Worm (Caenorhabditis elegans): ENCODE measurements around the gene srbc-70.

Gene srbc-70

DNA sequence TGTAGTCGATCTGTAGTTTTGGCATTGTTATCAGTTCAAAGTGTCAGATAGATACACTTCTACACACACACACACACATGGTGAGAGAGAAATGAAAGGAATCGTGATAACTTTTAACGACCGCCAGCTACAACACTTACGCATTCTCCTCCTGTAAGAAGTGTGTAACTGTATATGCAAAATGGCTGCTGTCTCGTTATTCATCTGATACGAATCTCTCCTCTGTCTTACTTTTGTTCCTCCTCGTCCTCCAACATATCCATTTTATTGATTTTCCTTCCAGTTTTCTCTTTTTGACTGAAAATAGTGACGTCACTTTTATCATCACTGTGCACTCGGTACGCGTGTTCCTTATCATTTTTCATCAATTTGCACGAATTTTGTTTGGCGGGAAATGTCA lies 15.1 kb downstream of the srbc-70 start (continued):
- TF ChIP-seq ceh-20 (GFP tag; IDR thresholded peaks at IDR 0.05) (no peak), lin-13 (GFP tag; optimal IDR thresholded peaks at IDR 0.05) (peak; percentile 50), mxl-2 (GFP tag; conservative IDR thresholded peaks at IDR 0.05) (no peak), tra-1 (GFP tag; IDR thresholded peaks at IDR 0.05) (no peak), hlh-30 (tag; optimal IDR thresholded peaks at IDR 0.05; ENCODE audit: insufficient read depth) (peak; percentile 34), dpl-1 (GFP tag; optimal IDR thresholded peaks at IDR 0.05) (no peak), madf-9 (GFP tag; conservative IDR thresholded peaks at IDR 0.05) (no peak), cey-2 (tag; optimal IDR thresholded peaks at IDR 0.05; ENCODE audit: borderline replicate concordance, insufficient read depth) (no peak), egl-27 (tag; optimal IDR thresholded peaks at IDR 0.05) (no peak), madf-5 (GFP tag; IDR thresholded peaks at IDR 0.05) (no peak), nhr-76 (tag; optimal IDR thresholded peaks at IDR 0.05) (no peak), ctbp-1 (GFP tag; IDR thresholded peaks at IDR 0.05) (no peak), skn-1 (tag; optimal IDR thresholded peaks at IDR 0.05) (no peak), hlh-11 (tag; optimal IDR thresholded peaks at IDR 0.05) (peak; percentile 51), unc-62 (GFP tag; optimal IDR thresholded peaks at IDR 0.05 in 1 of 2) (peak in 1 of 2 experiments; percentile 74), unc-62 (tag; optimal IDR thresholded peaks at IDR 0.05) (no peak), Y48G9A.11 (GFP tag; IDR thresholded peaks at IDR 0.05) (no peak), pha-4 (GFP tag; IDR thresholded peaks at IDR 0.05) (no peak), pha-4 (tag; optimal IDR thresholded peaks at IDR 0.05) (no peak), dmd-6 (GFP tag; IDR thresholded peaks at IDR 0.05) (peak; percentile 70), ama-1 (optimal IDR thresholded peaks at IDR 0.05) (no peak), nhr-48 (tag; optimal IDR thresholded peaks at IDR 0.05) (peak; percentile 78), mdl-1 (tag; optimal IDR thresholded peaks at IDR 0.05) (peak in 1 of 2 experiments; percentile 61), F26F4.8 (GFP tag; conservative IDR thresholded peaks at IDR 0.05) (no peak), dve-1 (tag; optimal IDR thresholded peaks at IDR 0.05; ENCODE audit: insufficient read depth) (peak; percentile 46), lin-1 (GFP tag; IDR thresholded peaks at IDR 0.05) (no peak)

DNA sequence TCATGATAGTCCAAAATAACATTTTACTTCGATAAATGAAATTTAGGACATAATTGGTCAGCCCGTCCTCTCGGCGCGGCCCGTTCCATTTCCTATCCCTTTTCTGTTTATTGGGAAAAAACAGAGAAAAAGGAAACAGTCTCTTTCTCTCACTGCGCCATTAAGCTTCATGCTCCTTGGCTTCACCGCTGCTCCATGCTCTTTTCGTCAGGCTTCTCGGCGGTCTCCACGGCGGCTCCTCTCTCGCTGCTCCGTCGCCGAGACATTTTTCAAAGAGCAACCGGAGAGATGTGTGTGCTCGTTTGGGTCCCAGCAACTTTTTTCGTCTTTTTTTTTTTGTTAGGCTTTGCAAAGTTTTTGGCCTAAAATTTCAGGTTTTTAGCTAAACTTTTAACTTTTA lies 16.9 kb downstream of the srbc-70 start:
- peak; percentile 12 for TF ChIP-seq mes-2 (tag; optimal IDR thresholded peaks at IDR 0.05; ENCODE audit: poor library complexity, severe bottlenecking)
- TF ChIP-seq nhr-11 (tag; optimal IDR thresholded peaks at IDR 0.05): no peak
- peak; percentile 33 to 67 for TF ChIP-seq mdl-1 (tag; optimal IDR thresholded peaks at IDR 0.05)
- no peak for TF ChIP-seq lir-3 (tag; optimal IDR thresholded peaks at IDR 0.05)
- TF ChIP-seq set-16 (GFP tag; IDR thresholded peaks at IDR 0.05): peak; percentile 74
- TF ChIP-seq daf-12 (tag; optimal IDR thresholded peaks at IDR 0.05): no peak
- no peak for TF ChIP-seq nhr-48 (tag; optimal IDR thresholded peaks at IDR 0.05)
- TF ChIP-seq dpl-1 (GFP tag; optimal IDR thresholded peaks at IDR 0.05): no peak
- TF ChIP-seq aha-1 (tag): no peak
- no peak for TF ChIP-seq pha-4 (GFP tag; IDR thresholded peaks at IDR 0.05)
- TF ChIP-seq pha-4 (tag; optimal IDR thresholded peaks at IDR 0.05): no peak
- TF ChIP-seq ztf-7 (tag; optimal IDR thresholded peaks at IDR 0.05): no peak
- no peak for TF ChIP-seq T20F7.1 (GFP tag; optimal IDR thresholded peaks at IDR 0.05)
- TF ChIP-seq ctbp-1 (GFP tag; IDR thresholded peaks at IDR 0.05): 0 out of 2 replicates have a peak, but pooled peaks have one; percentile 20
- no peak for TF ChIP-seq egl-27 (tag; optimal IDR thresholded peaks at IDR 0.05)
- no peak for TF ChIP-seq attf-4 (tag; optimal IDR thresholded peaks at IDR 0.05)
- peak; percentile 44 for TF ChIP-seq rbr-2 (tag; optimal IDR thresholded peaks at IDR 0.05)
- TF ChIP-seq zag-1 (tag; optimal IDR thresholded peaks at IDR 0.05): no peak
- no peak for TF ChIP-seq ceh-62 (tag; optimal IDR thresholded peaks at IDR 0.05)
- TF ChIP-seq Y105C5A.15 (GFP tag; IDR thresholded peaks at IDR 0.05): no peak
- TF ChIP-seq lsy-2 (tag; optimal IDR thresholded peaks at IDR 0.05): peak in 1 of 2 experiments; percentile 5
- TF ChIP-seq hlh-11 (tag; optimal IDR thresholded peaks at IDR 0.05): peak; percentile 2
- TF ChIP-seq T26A8.4 (GFP tag; IDR thresholded peaks at IDR 0.05): no peak
- no peak for TF ChIP-seq lin-15B (tag; optimal IDR thresholded peaks at IDR 0.05)
- peak in 1 of 2 experiments; percentile 78 for TF ChIP-seq unc-62 (GFP tag; optimal IDR thresholded peaks at IDR 0.05 in 1 of 2)
- TF ChIP-seq unc-62 (tag; optimal IDR thresholded peaks at IDR 0.05): no peak
- TF ChIP-seq nhr-10 (tag; optimal IDR thresholded peaks at IDR 0.05): no peak
- TF ChIP-seq nhr-25 (tag; optimal IDR thresholded peaks at IDR 0.05; ENCODE audit: borderline replicate concordance, insufficient read depth): no peak
